Worm (Caenorhabditis elegans) whole organism, late embryonic: ENCODE data around the gene gldi-2.

Experiments used
- C38D4.7 ChIP-seq: fragments of 200-800 bp; sonication (Bioruptor generic); optimal IDR thresholded peaks from 2 replicates; lab custom pipeline; 2018; ENCODE audit warnings: mild to moderate bottlenecking, missing genetic modification characterization, moderate library complexity, missing compliant biosample characterization
- F13H6.1 ChIP-seq: sonication (generic microtip); optimal IDR thresholded peaks from 2 replicates; lab custom pipeline; 2016; ENCODE audit warnings: missing genetic modification characterization, missing compliant biosample characterization
- K09A11.1 ChIP-seq: sonication (generic microtip); optimal IDR thresholded peaks from 2 replicates; lab custom pipeline; 2017; ENCODE audit warnings: antibody characterized with exemption, mild to moderate bottlenecking, missing genetic modification characterization, missing compliant biosample characterization; ENCODE audit not compliant: insufficient read depth
- T23F11.4 ChIP-seq: fragments of 200-800 bp; sonication (Bioruptor generic); optimal IDR thresholded peaks from 2 replicates; lab custom pipeline; 2018; ENCODE audit warnings: mild to moderate bottlenecking, missing genetic modification characterization, missing compliant biosample characterization
- Y22D7AL.16 ChIP-seq: sonication (generic microtip); optimal IDR thresholded peaks from 2 replicates; lab custom pipeline; 2016; ENCODE audit warnings: missing genetic modification characterization, missing compliant biosample characterization
- ama-1 ChIP-seq: fragments of 150-350 bp; optimal IDR thresholded peaks from 2 replicates; lab custom pipeline; 2014
- ceh-14 ChIP-seq: sonication (generic microtip); optimal IDR thresholded peaks from 2 replicates; lab custom pipeline; 2016; ENCODE audit warnings: missing genotype, missing genetic modification characterization, missing compliant biosample characterization
- ceh-18 ChIP-seq: sonication (generic microtip); optimal IDR thresholded peaks from 2 replicates; lab custom pipeline; 2016; ENCODE audit warnings: missing genetic modification characterization, missing compliant biosample characterization
- ceh-19 ChIP-seq: fragments of 200-800 bp; sonication (Bioruptor generic); optimal IDR thresholded peaks from 2 replicates; lab custom pipeline; 2018; ENCODE audit warnings: mild to moderate bottlenecking, missing genetic modification characterization, missing compliant biosample characterization
- ceh-22 ChIP-seq: sonication (generic microtip); optimal IDR thresholded peaks from 2 replicates; lab custom pipeline; 2017; ENCODE audit warnings: missing biosample characterization, missing genetic modification characterization
- ceh-24 ChIP-seq: sonication (generic microtip); optimal IDR thresholded peaks from 2 replicates; lab custom pipeline; 2016; ENCODE audit warnings: mild to moderate bottlenecking, missing genetic modification characterization, missing compliant biosample characterization
- ceh-30 ChIP-seq: fragments of 150-350 bp; optimal IDR thresholded peaks from 2 replicates; lab custom pipeline; 2014; ENCODE audit warnings: missing biosample characterization, missing genetic modification characterization
- ceh-31 ChIP-seq: sonication (generic microtip); optimal IDR thresholded peaks from 2 replicates; lab custom pipeline; 2016; ENCODE audit warnings: missing genetic modification characterization, missing compliant biosample characterization
- ceh-34 ChIP-seq: sonication (generic microtip); optimal IDR thresholded peaks from 2 replicates; lab custom pipeline; 2016; ENCODE audit warnings: mild to moderate bottlenecking, missing genetic modification characterization, missing compliant biosample characterization
- ceh-45 ChIP-seq: fragments of 200-800 bp; sonication (Bioruptor generic); IDR thresholded peaks from 2 replicates; pipeline ENCODE4 v1.3.6; 2022; ENCODE audit warnings: missing genetic modification reagents, missing genetic modification characterization, missing compliant biosample characterization
- ceh-48 ChIP-seq: sonication (generic microtip); optimal IDR thresholded peaks from 2 replicates; lab custom pipeline; 2016; ENCODE audit warnings: missing genetic modification characterization, inconsistent platforms, missing compliant biosample characterization
- ceh-9 ChIP-seq: sonication (generic microtip); optimal IDR thresholded peaks from 2 replicates; lab custom pipeline; 2016; ENCODE audit warnings: mild to moderate bottlenecking, missing genetic modification characterization, inconsistent platforms, missing compliant biosample characterization
- che-1 ChIP-seq: sonication (generic microtip); optimal IDR thresholded peaks from 2 replicates; lab custom pipeline; 2016; ENCODE audit warnings: mild to moderate bottlenecking, missing genetic modification characterization, missing compliant biosample characterization
- dmd-4 ChIP-seq: sonication (generic microtip); optimal IDR thresholded peaks from 2 replicates; lab custom pipeline; 2016; ENCODE audit warnings: borderline replicate concordance, missing genetic modification characterization, missing compliant biosample characterization
- dve-1 ChIP-seq: sonication (generic microtip); optimal IDR thresholded peaks from 2 replicates; lab custom pipeline; 2017; ENCODE audit warnings: antibody characterized with exemption, mild to moderate bottlenecking, missing genetic modification characterization, missing compliant biosample characterization
- elt-2 ChIP-seq: sonication (generic microtip); optimal IDR thresholded peaks from 2 replicates; lab custom pipeline; 2016; ENCODE audit warnings: missing genetic modification reagents, missing genetic modification characterization, missing compliant biosample characterization
- elt-4 ChIP-seq: sonication (generic microtip); optimal IDR thresholded peaks from 2 replicates; lab custom pipeline; 2016; ENCODE audit warnings: missing genetic modification characterization, missing compliant biosample characterization
- eyg-1 ChIP-seq: sonication (generic microtip); optimal IDR thresholded peaks from 2 replicates; lab custom pipeline; 2016; ENCODE audit warnings: missing genotype, missing genetic modification characterization, missing compliant biosample characterization
- fkh-6 ChIP-seq: sonication (generic microtip); optimal IDR thresholded peaks from 2 replicates; lab custom pipeline; 2016; ENCODE audit warnings: missing genetic modification characterization, missing compliant biosample characterization
- gmeb-2 ChIP-seq: sonication (generic microtip); optimal IDR thresholded peaks from 2 replicates; lab custom pipeline; 2016; ENCODE audit warnings: missing genetic modification characterization, inconsistent platforms, missing compliant biosample characterization
- hlh-30 ChIP-seq: sonication (generic microtip); optimal IDR thresholded peaks from 2 replicates; lab custom pipeline; 2017; ENCODE audit warnings: antibody characterized with exemption, missing genetic modification characterization, missing compliant biosample characterization; ENCODE audit not compliant: insufficient read depth
- hlh-8 ChIP-seq: sonication (generic microtip); optimal IDR thresholded peaks from 2 replicates; lab custom pipeline; 2016; ENCODE audit warnings: missing genotype, missing genetic modification characterization, missing compliant biosample characterization
- lim-6 ChIP-seq: sonication (generic microtip); optimal IDR thresholded peaks from 2 replicates; lab custom pipeline; 2016; ENCODE audit warnings: missing genetic modification characterization, missing compliant biosample characterization
- mec-3 ChIP-seq: sonication (generic microtip); optimal IDR thresholded peaks from 2 replicates; lab custom pipeline; 2016; ENCODE audit warnings: borderline replicate concordance, missing genetic modification characterization, missing compliant biosample characterization
- nfya-1 ChIP-seq: sonication (generic microtip); optimal IDR thresholded peaks from 2 replicates; lab custom pipeline; 2017; ENCODE audit warnings: missing genetic modification characterization, mild to moderate bottlenecking, missing compliant biosample characterization, antibody characterized with exemption, moderate library complexity
- nhr-11 ChIP-seq: fragments of 150-350 bp; optimal IDR thresholded peaks from 2 replicates; lab custom pipeline; 2014; ENCODE audit warnings: missing biosample characterization, missing genetic modification characterization
- npax-4 ChIP-seq: sonication (generic microtip); optimal IDR thresholded peaks from 2 replicates; lab custom pipeline; 2016; ENCODE audit warnings: missing genetic modification characterization, missing compliant biosample characterization
- pax-1 ChIP-seq: fragments of 150-350 bp; optimal IDR thresholded peaks from 2 replicates; lab custom pipeline; 2014; ENCODE audit warnings: missing biosample characterization, missing genetic modification characterization
- pha-2 ChIP-seq: sonication (generic microtip); optimal IDR thresholded peaks from 2 replicates; lab custom pipeline; 2017; ENCODE audit warnings: mild to moderate bottlenecking, missing genetic modification characterization, missing compliant biosample characterization
- pha-4 ChIP-seq: fragments of 150-350 bp; optimal IDR thresholded peaks from 2 replicates; lab custom pipeline; 2018; ENCODE audit warnings: missing biosample characterization, missing genetic modification reagents, missing genetic modification characterization
- ref-2 ChIP-seq: sonication (generic microtip); optimal IDR thresholded peaks from 2 replicates; lab custom pipeline; 2016; ENCODE audit warnings: missing genetic modification characterization, missing compliant biosample characterization
- rnt-1 ChIP-seq: sonication (generic microtip); optimal IDR thresholded peaks from 2 replicates; lab custom pipeline; 2016; ENCODE audit warnings: missing genetic modification characterization, missing compliant biosample characterization
- sdc-2 ChIP-seq: sonication (generic microtip); optimal IDR thresholded peaks from 2 replicates; lab custom pipeline; 2016; ENCODE audit warnings: missing genotype, missing genetic modification characterization, missing compliant biosample characterization
- sox-2 ChIP-seq: fragments of 200-800 bp; sonication (Bioruptor generic); IDR thresholded peaks from 2 replicates; pipeline ENCODE4 v1.3.6; 2022; ENCODE audit warnings: missing genetic modification reagents, missing genetic modification characterization, missing compliant biosample characterization
- sox-4 ChIP-seq: sonication (generic microtip); optimal IDR thresholded peaks from 2 replicates; lab custom pipeline; 2017; ENCODE audit warnings: mild to moderate bottlenecking, missing genetic modification characterization, inconsistent platforms, missing compliant biosample characterization
- syd-9 ChIP-seq: sonication (generic microtip); optimal IDR thresholded peaks from 2 replicates; lab custom pipeline; 2016; ENCODE audit warnings: mild to moderate bottlenecking, missing genetic modification characterization, moderate library complexity, missing compliant biosample characterization
- tbx-2 ChIP-seq: sonication (generic microtip); optimal IDR thresholded peaks from 2 replicates; lab custom pipeline; 2016; ENCODE audit warnings: missing genetic modification characterization, missing compliant biosample characterization
- unc-42 ChIP-seq: sonication (generic microtip); optimal IDR thresholded peaks from 2 replicates; lab custom pipeline; 2016; ENCODE audit warnings: missing genotype, missing genetic modification characterization, missing compliant biosample characterization
- unc-55 ChIP-seq: sonication (generic microtip); optimal IDR thresholded peaks from 2 replicates; lab custom pipeline; 2017; ENCODE audit warnings: missing biosample characterization, missing genetic modification reagents, missing genetic modification characterization
- unc-86 ChIP-seq: sonication (generic microtip); optimal IDR thresholded peaks from 2 replicates; lab custom pipeline; 2016; ENCODE audit warnings: missing genetic modification characterization, missing compliant biosample characterization
- zip-5 ChIP-seq: sonication (generic microtip); optimal IDR thresholded peaks from 2 replicates; lab custom pipeline; 2016; ENCODE audit warnings: missing genetic modification characterization, missing compliant biosample characterization
- ztf-16 ChIP-seq: sonication (generic microtip); optimal IDR thresholded peaks from 2 replicates; lab custom pipeline; 2017; ENCODE audit warnings: missing genetic modification characterization, missing compliant biosample characterization

Gene gldi-2

DNA sequence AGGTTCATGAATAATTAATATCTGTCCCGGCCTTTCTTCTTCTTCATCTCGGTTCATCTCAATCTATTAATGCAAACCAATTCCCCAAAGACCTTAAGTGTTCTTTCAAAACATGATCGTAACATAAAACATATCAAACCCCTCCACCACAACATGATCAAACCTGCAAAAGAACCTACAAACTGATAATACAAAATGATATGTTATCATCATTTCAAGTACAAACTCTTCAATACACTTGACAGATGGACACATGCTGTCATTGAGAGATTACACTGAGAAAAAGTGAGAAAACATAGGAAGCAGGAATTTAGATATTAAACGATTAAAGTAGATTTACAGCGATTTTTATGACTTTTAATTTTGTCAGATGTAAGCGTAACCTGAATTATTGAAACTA lies 41.3 kb downstream of the gldi-2 start:
- TF ChIP-seq F13H6.1 (no peak), unc-55 (GFP tag; lab: Kevin White, UChicago) (peak; percentile 87), ceh-31 (tag; lab: Kevin White, UChicago) (no peak), elt-2 (peak; percentile 90), T23F11.4 (GFP tag; lab: Kevin White, UChicago) (no peak), dve-1 (tag; lab: Kevin White, UChicago) (peak; percentile 6)
- TF ChIP-seq, all 69 proteins: peak for 3

DNA sequence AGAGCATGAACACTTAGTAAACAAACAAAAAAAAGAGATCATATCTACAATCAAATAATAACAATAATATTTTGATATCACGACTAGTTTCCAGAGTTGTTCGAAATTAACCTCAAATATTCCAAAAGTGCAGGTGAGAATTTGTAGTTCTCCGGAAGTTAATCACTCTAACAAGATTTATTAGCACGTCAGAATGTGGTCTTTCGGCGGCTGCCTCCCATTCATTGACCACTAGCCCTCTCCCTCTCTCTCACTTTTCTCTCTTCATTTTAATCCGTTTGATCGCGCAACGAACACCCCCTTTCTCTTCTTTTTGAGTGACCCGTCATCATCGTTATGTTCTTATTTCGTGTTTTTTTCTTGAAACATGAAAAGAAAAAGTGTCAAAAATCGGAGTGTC lies 42.5 kb downstream of the gldi-2 start:
- TF ChIP-seq ceh-48 (tag; lab: Kevin White, UChicago) (no peak), gmeb-2 (tag; lab: Kevin White, UChicago) (no peak), elt-2 (no peak), sox-4 (tag; lab: Kevin White, UChicago) (no peak), sdc-2 (tag; lab: Kevin White, UChicago) (no peak), pax-1 (tag; lab: Kevin White, UChicago) (no peak), ceh-14 (tag; lab: Kevin White, UChicago) (peak; percentile 14), dmd-4 (tag; lab: Kevin White, UChicago) (no peak), che-1 (tag; lab: Kevin White, UChicago) (no peak), ref-2 (tag; lab: Kevin White, UChicago) (peak; percentile 41), rnt-1 (peak; percentile 72), lim-6 (tag; lab: Kevin White, UChicago) (no peak), ceh-19 (GFP tag; lab: Kevin White, UChicago) (no peak), pha-4 (tag; lab: Kevin White, UChicago) (no peak), elt-4 (tag; lab: Kevin White, UChicago) (no peak), pha-2 (no peak), mec-3 (tag; lab: Kevin White, UChicago) (no peak), ceh-31 (tag; lab: Kevin White, UChicago) (no peak), K09A11.1 (tag; lab: Kevin White, UChicago) (no peak), ceh-18 (tag; lab: Kevin White, UChicago) (no peak), hlh-30 (tag; lab: Kevin White, UChicago) (no peak), dve-1 (tag; lab: Kevin White, UChicago) (no peak), nfya-1 (peak; percentile 51), npax-4 (tag; lab: Kevin White, UChicago) (no peak), ama-1 (lab: Kevin White, UChicago) (no peak), ztf-16 (tag; lab: Kevin White, UChicago) (no peak), zip-5 (tag; lab: Kevin White, UChicago) (no peak), syd-9 (tag; lab: Kevin White, UChicago) (no peak), F13H6.1 (peak; percentile 39), tbx-2 (peak; percentile 10), T23F11.4 (GFP tag; lab: Kevin White, UChicago) (no peak), hlh-8 (tag; lab: Kevin White, UChicago) (no peak), unc-55 (GFP tag; lab: Kevin White, UChicago) (peak; percentile 88), ceh-22 (no peak), Y22D7AL.16 (tag; lab: Kevin White, UChicago) (no peak), ceh-24 (tag; lab: Kevin White, UChicago) (no peak), C38D4.7 (GFP tag; lab: Kevin White, UChicago) (no peak), unc-42 (peak; percentile 82), sox-2 (GFP tag; lab: Robert Waterston, UW) (no peak)

DNA sequence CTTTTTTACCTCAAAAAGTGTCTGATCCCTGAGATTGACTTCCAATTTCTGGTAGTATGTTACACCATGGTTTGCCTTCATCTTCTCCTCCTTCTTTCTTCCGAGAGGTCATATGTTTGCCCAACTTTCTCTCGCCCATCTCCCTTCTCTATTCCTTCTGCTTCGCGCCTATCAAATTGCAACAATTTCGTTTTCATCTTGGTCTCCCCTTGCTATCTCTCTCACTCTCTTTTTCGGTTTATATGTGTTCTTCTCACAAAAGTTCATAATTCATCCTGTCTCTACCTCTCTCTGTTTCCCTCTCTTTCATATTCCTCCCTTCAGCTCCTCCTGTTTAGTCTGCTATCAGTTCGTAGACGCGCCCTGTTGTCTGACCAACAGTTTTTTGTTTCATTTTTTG lies 43.5 kb downstream of the gldi-2 start:
- TF ChIP-seq mec-3 (tag; lab: Kevin White, UChicago) (no peak), ceh-31 (tag; lab: Kevin White, UChicago) (no peak), ceh-45 (GFP tag; lab: Robert Waterston, UW) (no peak), ceh-34 (tag; lab: Kevin White, UChicago) (peak; percentile 78), unc-86 (no peak), elt-2 (no peak), ztf-16 (tag; lab: Kevin White, UChicago) (no peak), unc-42 (peak; percentile 44), nhr-11 (tag; lab: Kevin White, UChicago) (no peak), ceh-30 (no peak), pax-1 (tag; lab: Kevin White, UChicago) (no peak), che-1 (tag; lab: Kevin White, UChicago) (no peak), rnt-1 (peak; percentile 31), nfya-1 (peak; percentile 39), ceh-18 (tag; lab: Kevin White, UChicago) (peak; percentile 46), hlh-8 (tag; lab: Kevin White, UChicago) (peak; percentile 12), fkh-6 (tag; lab: Kevin White, UChicago) (no peak), ama-1 (lab: Kevin White, UChicago) (no peak), T23F11.4 (GFP tag; lab: Kevin White, UChicago) (no peak), hlh-30 (tag; lab: Kevin White, UChicago) (peak; percentile 11), dmd-4 (tag; lab: Kevin White, UChicago) (no peak), eyg-1 (tag; lab: Kevin White, UChicago) (no peak), ceh-9 (tag; lab: Kevin White, UChicago) (no peak)
- TF ChIP-seq, all 69 proteins: peak for 7
